Fruit fly (Drosophila melanogaster): ENCODE data around the gene eIF4E1.

The eIF4E1 gene

dm6 chr3L:9399013-9399750, 3.1 kb downstream of the eIF4E1 start, which contains the start of gene CG4080 (continued):
- peak; percentile 82; the same call in 1 of the 2 replicates for TF ChIP-seq ranshi (GFP tag; IDR thresholded peaks at IDR 0.05)
- peak; percentile 62; the same call in 1 of the 2 replicates for TF ChIP-seq CG2129 (GFP tag; IDR thresholded peaks at IDR 0.05; ENCODE audit: partially characterized antibody)
- TF ChIP-seq CG13624 (GFP tag; optimal IDR thresholded peaks at IDR 0.05) = no peak
- TF ChIP-seq dimm (GFP tag; IDR thresholded peaks at IDR 0.05) = no peak
- no peak for TF ChIP-seq H2.0 (GFP tag; IDR thresholded peaks at IDR 0.05)
- 0 out of 2 replicates have a peak, but pooled peaks have one; percentile 44 for TF ChIP-seq CG31441 (GFP tag; IDR thresholded peaks at IDR 0.05)
- no peak for TF ChIP-seq Oaz (GFP tag; IDR thresholded peaks at IDR 0.05)
- TF ChIP-seq NK7.1 (GFP tag; optimal IDR thresholded peaks at IDR 0.05) = no peak
- peak; percentile 13; the same call in 1 of the 2 replicates for TF ChIP-seq chm (GFP tag; IDR thresholded peaks at IDR 0.05)
- TF ChIP-seq ro (GFP tag; IDR thresholded peaks at IDR 0.05) = no peak
- no peak for TF ChIP-seq ac (GFP tag; optimal IDR thresholded peaks at IDR 0.05)
- peak in 1 of 2 experiments; percentile 25 for TF ChIP-seq insv (GFP tag; optimal IDR thresholded peaks at IDR 0.05)
- peak; percentile 73 for TF ChIP-seq inv (GFP tag; IDR thresholded peaks at IDR 0.05; ENCODE audit: partially characterized antibody)
- TF ChIP-seq lov (optimal IDR thresholded peaks at IDR 0.05) = no peak
- no peak for TF ChIP-seq lov (GFP tag; IDR thresholded peaks at IDR 0.05)
- TF ChIP-seq abd-A (tag; optimal IDR thresholded peaks at IDR 0.05) = peak; percentile 3
- TF ChIP-seq CG17568 (GFP tag; optimal IDR thresholded peaks at IDR 0.05) = peak; percentile 34
- TF ChIP-seq Lhr (GFP tag; optimal IDR thresholded peaks at IDR 0.05) = peak; percentile 81
- TF ChIP-seq cato (GFP tag; optimal IDR thresholded peaks at IDR 0.05; ENCODE audit: borderline replicate concordance) = no peak
- no peak for TF ChIP-seq ash1 (GFP tag; optimal IDR thresholded peaks at IDR 0.05)
- peak; percentile 62 for TF ChIP-seq Dref (GFP tag; IDR thresholded peaks at IDR 0.05)
- TF ChIP-seq CG8388 (GFP tag; optimal IDR thresholded peaks at IDR 0.05) = no peak
- TF ChIP-seq p53 (GFP tag; optimal IDR thresholded peaks at IDR 0.05) = no peak
- no peak for TF ChIP-seq CG10366 (GFP tag; IDR thresholded peaks at IDR 0.05)
- peak; percentile 26 for TF ChIP-seq grn (GFP tag; optimal IDR thresholded peaks at IDR 0.05)
- peak in 1 of 2 experiments; percentile 4 for TF ChIP-seq crp (GFP tag; optimal IDR thresholded peaks at IDR 0.05)
- peak; percentile 84 for TF ChIP-seq Doc3 (GFP tag; IDR thresholded peaks at IDR 0.05; ENCODE audit: partially characterized antibody)
- TF ChIP-seq pb (GFP tag; optimal IDR thresholded peaks at IDR 0.05) = no peak
- no peak for TF ChIP-seq org-1 (GFP tag; optimal IDR thresholded peaks at IDR 0.05)
- peak; percentile 55 for TF ChIP-seq phol (tag; optimal IDR thresholded peaks at IDR 0.05)
- no peak for TF ChIP-seq Lpt (GFP tag; optimal IDR thresholded peaks at IDR 0.05)
- no peak for TF ChIP-seq HHEX (GFP tag; optimal IDR thresholded peaks at IDR 0.05)
- no peak for TF ChIP-seq Ada2b (GFP tag; IDR thresholded peaks at IDR 0.05)
- no peak for TF ChIP-seq gsb (GFP tag; IDR thresholded peaks at IDR 0.05)
- TF ChIP-seq kay (GFP tag; optimal IDR thresholded peaks at IDR 0.05) = no peak
- TF ChIP-seq chinmo (GFP tag; IDR thresholded peaks at IDR 0.05; ENCODE audit: partially characterized antibody) = peak; percentile 57; the same call in 1 of the 4 replicates
- no peak for TF ChIP-seq CG31388 (GFP tag; optimal IDR thresholded peaks at IDR 0.05)
- TF ChIP-seq repo (GFP tag; optimal IDR thresholded peaks at IDR 0.05) = no peak
- TF ChIP-seq Xbp1 (GFP tag; optimal IDR thresholded peaks at IDR 0.05) = peak; percentile 19
- TF ChIP-seq Rfx (GFP tag; IDR thresholded peaks at IDR 0.05) = no peak
- TF ChIP-seq seq (GFP tag; IDR thresholded peaks at IDR 0.05) = no peak
- no peak for TF ChIP-seq Taf1 (GFP tag; IDR thresholded peaks at IDR 0.05)
- no peak for TF ChIP-seq Antp (GFP tag; optimal IDR thresholded peaks at IDR 0.05)
- TF ChIP-seq MTF-1 (GFP tag; optimal IDR thresholded peaks at IDR 0.05; ENCODE audit: borderline replicate concordance) = peak; percentile 7
- TF ChIP-seq CG12219 (GFP tag; optimal IDR thresholded peaks at IDR 0.05) = no peak
- TF ChIP-seq CG2875 (GFP tag; optimal IDR thresholded peaks at IDR 0.05) = no peak
- TF ChIP-seq nmo (GFP tag; optimal IDR thresholded peaks at IDR 0.05) = peak; percentile 66
- TF ChIP-seq CG8924 (tag; optimal IDR thresholded peaks at IDR 0.05) = peak; percentile 84
- no peak for TF ChIP-seq fd64A (GFP tag; optimal IDR thresholded peaks at IDR 0.05)
- TF ChIP-seq eyg (GFP tag; optimal IDR thresholded peaks at IDR 0.05) = no peak
